Fruit fly (Drosophila melanogaster) whole organism, embryonic: ENCODE measurements around the gene MED14.

Source experiments
- B-H1 ChIP-seq: fragments of 200-800 bp; sonication (Bioruptor generic); IDR thresholded peaks from 3 replicates; pipeline ENCODE4 v1.3.6; 2022; ENCODE audit warnings: missing biosample characterization, missing genetic modification characterization
- CG10267 ChIP-seq: fragments of 200-800 bp; sonication (Bioruptor generic); optimal IDR thresholded peaks from 2 replicates; lab custom pipeline; 2018; ENCODE audit warnings: missing biosample characterization, mild to moderate bottlenecking, missing genetic modification characterization, moderate library complexity
- CG10431 ChIP-seq: fragments of 200-800 bp; sonication (Bioruptor generic); optimal IDR thresholded peaks from 3 replicates; lab custom pipeline; 2018; ENCODE audit warnings: missing biosample characterization, mild to moderate bottlenecking, missing genetic modification characterization
- CG10543 ChIP-seq: fragments of 200-800 bp; sonication (Bioruptor generic); optimal IDR thresholded peaks from 3 replicates; lab custom pipeline; 2017; ENCODE audit warnings: missing biosample characterization, mild to moderate bottlenecking, missing genetic modification characterization, moderate library complexity
- CG12236 ChIP-seq: fragments of 200-800 bp; sonication (Bioruptor generic); optimal IDR thresholded peaks from 2 replicates; lab custom pipeline; 2016; ENCODE audit warnings: missing biosample characterization, missing genetic modification characterization
- CG12769 ChIP-seq: fragments of 200-800 bp; sonication (Bioruptor generic); optimal IDR thresholded peaks from 2 replicates; lab custom pipeline; 2019; ENCODE audit warnings: missing biosample characterization, mild to moderate bottlenecking, missing genetic modification characterization, moderate library complexity
- CG15011 ChIP-seq: fragments of 200-800 bp; sonication (Bioruptor generic); optimal IDR thresholded peaks from 3 replicates; lab custom pipeline; 2018; ENCODE audit warnings: missing biosample characterization, mild to moderate bottlenecking, missing genetic modification characterization
- CG1647 ChIP-seq: fragments of 200-800 bp; sonication (Bioruptor generic); optimal IDR thresholded peaks from 3 replicates; lab custom pipeline; 2016; ENCODE audit warnings: missing biosample characterization, missing genetic modification characterization
- CG16813 ChIP-seq: fragments of 200-800 bp; sonication (Bioruptor generic); IDR thresholded peaks from 3 replicates; pipeline ENCODE4 v1.3.6; 2022; ENCODE audit warnings: missing biosample characterization, missing genetic modification characterization; ENCODE audit not compliant: partially characterized antibody
- CG16815 ChIP-seq: fragments of 200-800 bp; sonication (Bioruptor generic); optimal IDR thresholded peaks from 3 replicates; lab custom pipeline; 2017; ENCODE audit warnings: missing biosample characterization, mild to moderate bottlenecking, missing genetic modification characterization
- CG17359 ChIP-seq: fragments of 200-800 bp; sonication (Bioruptor generic); optimal IDR thresholded peaks from 3 replicates; lab custom pipeline; 2018; ENCODE audit warnings: missing biosample characterization, mild to moderate bottlenecking, missing genetic modification characterization, moderate library complexity
- CG18262 ChIP-seq: fragments of 200-800 bp; optimal IDR thresholded peaks from 3 replicates; lab custom pipeline; 2019; ENCODE audit warnings: missing biosample characterization, mild to moderate bottlenecking, missing genetic modification characterization, moderate library complexity
- CG30020 ChIP-seq: fragments of 200-800 bp; optimal IDR thresholded peaks from 2 replicates; lab custom pipeline; 2019; ENCODE audit warnings: missing biosample characterization, mild to moderate bottlenecking, missing genetic modification characterization, moderate library complexity
- CG3065 ChIP-seq: fragments of 200-800 bp; sonication (Bioruptor generic); optimal IDR thresholded peaks from 2 replicates; lab custom pipeline; 2016; ENCODE audit warnings: missing biosample characterization, missing genetic modification characterization
- CG33213 ChIP-seq: fragments of 200-800 bp; sonication (Bioruptor generic); optimal IDR thresholded peaks from 3 replicates; lab custom pipeline; 2016; ENCODE audit warnings: missing biosample characterization, missing genetic modification characterization
- CG7271 ChIP-seq: fragments of 200-800 bp; sonication (Bioruptor generic); optimal IDR thresholded peaks from 2 replicates; lab custom pipeline; 2018; ENCODE audit warnings: missing biosample characterization, mild to moderate bottlenecking, missing genetic modification characterization, moderate library complexity
- CG7928 ChIP-seq: fragments of 200-800 bp; sonication (Bioruptor generic); optimal IDR thresholded peaks from 2 replicates; lab custom pipeline; 2017; ENCODE audit warnings: missing biosample characterization, mild to moderate bottlenecking, missing genetic modification characterization
- CG7987 ChIP-seq: fragments of 200-800 bp; sonication (Bioruptor generic); optimal IDR thresholded peaks from 2 replicates; lab custom pipeline; 2018; ENCODE audit warnings: missing biosample characterization, mild to moderate bottlenecking, missing genetic modification characterization, moderate library complexity
- D ChIP-seq, 2 experiments: fragments of 200-800 bp in 1 of 2; fragments of >200 bp in 1 of 2; sonication (Bioruptor generic) in 1 of 2; optimal IDR thresholded peaks; 2 replicates in 1 of 2; 3 replicates in 1 of 2; lab custom pipeline; 2017; ENCODE audit warnings: mild to moderate bottlenecking in 1 of 2, missing biosample characterization in 1 of 2, missing genetic modification characterization in 1 of 2, missing genetic modification reagents in 1 of 2
- Dref ChIP-seq: fragments of 200-800 bp; sonication (Bioruptor generic); IDR thresholded peaks from 2 replicates; pipeline ENCODE4 v1.3.6; 2022; ENCODE audit warnings: missing biosample characterization, missing genetic modification characterization
- Drgx ChIP-seq: fragments of 200-800 bp; sonication (Bioruptor generic); IDR thresholded peaks from 2 replicates; pipeline ENCODE4 v1.3.6; 2022; ENCODE audit warnings: missing biosample characterization, missing genetic modification characterization
- E2f1 ChIP-seq: fragments of 200-800 bp; sonication (Bioruptor generic); IDR thresholded peaks from 2 replicates; pipeline ENCODE4 v1.3.6; 2022; ENCODE audit warnings: missing biosample characterization, missing genetic modification characterization
- Hand ChIP-seq: fragments of 200-800 bp; sonication (Bioruptor generic); optimal IDR thresholded peaks from 2 replicates; lab custom pipeline; 2017; ENCODE audit warnings: mild to moderate bottlenecking, missing biosample characterization, missing genetic modification reagents, missing genetic modification characterization
- Kr ChIP-seq: fragments of 200-800 bp; sonication (Bioruptor generic); optimal IDR thresholded peaks from 2 replicates; lab custom pipeline; 2017; ENCODE audit warnings: missing biosample characterization, mild to moderate bottlenecking, missing genetic modification characterization
- MESR4 ChIP-seq: fragments of 200-800 bp; sonication (Bioruptor generic); optimal IDR thresholded peaks from 2 replicates; lab custom pipeline; 2018; ENCODE audit warnings: missing biosample characterization, mild to moderate bottlenecking, missing genetic modification characterization, moderate library complexity
- Med ChIP-seq: fragments of 200-800 bp; sonication (Bioruptor generic); peaks from one replicate; lab custom pipeline; 2016; ENCODE audit warnings: missing biosample characterization, missing genetic modification characterization, mild to moderate bottlenecking, inconsistent platforms, moderate library complexity
- Mrtf ChIP-seq: fragments of 200-800 bp; sonication (Bioruptor generic); IDR thresholded peaks from 3 replicates; pipeline ENCODE4 v1.3.6; 2022; ENCODE audit warnings: missing biosample characterization, missing genetic modification characterization
- PHDP ChIP-seq: fragments of 200-800 bp; sonication (Bioruptor generic); optimal IDR thresholded peaks from 3 replicates; lab custom pipeline; 2018; ENCODE audit warnings: missing biosample characterization, mild to moderate bottlenecking, missing genetic modification characterization, moderate library complexity
- Ptx1 ChIP-seq: fragments of 200-800 bp; sonication (Bioruptor generic); IDR thresholded peaks from 2 replicates; pipeline ENCODE4 v1.3.6; 2022; ENCODE audit warnings: missing biosample characterization, missing genetic modification characterization
- Sox100B ChIP-seq: fragments of 200-800 bp; sonication (Bioruptor generic); optimal IDR thresholded peaks from 3 replicates; lab custom pipeline; 2018; ENCODE audit warnings: missing biosample characterization, mild to moderate bottlenecking, missing genetic modification characterization
- ci ChIP-seq: fragments of 200-800 bp; sonication (Bioruptor generic); IDR thresholded peaks from 3 replicates; pipeline ENCODE4 v1.3.6; 2022; ENCODE audit warnings: missing biosample characterization, missing genetic modification characterization
- disco-r ChIP-seq: fragments of 200-800 bp; sonication (Bioruptor generic); optimal IDR thresholded peaks from 2 replicates; lab custom pipeline; 2016; ENCODE audit warnings: missing biosample characterization, missing genetic modification characterization
- h ChIP-seq: fragments of >200 bp; optimal IDR thresholded peaks from 2 replicates; lab custom pipeline; 2017
- ken ChIP-seq: fragments of 200-800 bp; sonication (Bioruptor generic); IDR thresholded peaks from 3 replicates; pipeline ENCODE4 v1.3.6; 2022; ENCODE audit warnings: missing biosample characterization, missing genetic modification characterization
- odd ChIP-seq: fragments of 200-800 bp; sonication (Bioruptor generic); optimal IDR thresholded peaks from 2 replicates; lab custom pipeline; 2017; ENCODE audit warnings: missing biosample characterization, mild to moderate bottlenecking, missing genetic modification characterization
- ranshi ChIP-seq: fragments of 200-800 bp; sonication (Bioruptor generic); IDR thresholded peaks from 2 replicates; pipeline ENCODE4 v1.3.6; 2022; ENCODE audit warnings: missing biosample characterization, missing genetic modification characterization
- rib ChIP-seq: fragments of 200-800 bp; sonication (Bioruptor generic); IDR thresholded peaks from 2 replicates; pipeline ENCODE4 v1.3.6; 2022; ENCODE audit warnings: missing biosample characterization, missing genetic modification characterization
- sd ChIP-seq: fragments of 200-800 bp; sonication (Bioruptor generic); optimal IDR thresholded peaks from 3 replicates; lab custom pipeline; 2018; ENCODE audit warnings: missing biosample characterization, mild to moderate bottlenecking, missing genetic modification characterization, moderate library complexity
- sim ChIP-seq: fragments of 200-800 bp; sonication (Bioruptor generic); IDR thresholded peaks from 2 replicates; pipeline ENCODE4 v1.3.6; 2022; ENCODE audit warnings: missing biosample characterization, missing genetic modification characterization
- sisA ChIP-seq: fragments of 200-800 bp; sonication (Bioruptor generic); IDR thresholded peaks from 2 replicates; pipeline ENCODE4 v1.3.6; 2022; ENCODE audit warnings: missing biosample characterization, missing genetic modification characterization
- stc ChIP-seq: fragments of 200-800 bp; sonication (Bioruptor generic); IDR thresholded peaks from 2 replicates; pipeline ENCODE4 v1.3.6; 2022; ENCODE audit warnings: missing biosample characterization, missing genetic modification characterization
- trh ChIP-seq: fragments of 200-800 bp; sonication (Bioruptor generic); optimal IDR thresholded peaks from 2 replicates; lab custom pipeline; 2016; ENCODE audit warnings: missing biosample characterization, missing genetic modification characterization
- vvl ChIP-seq: fragments of 200-800 bp; sonication (Bioruptor generic); IDR thresholded peaks from 2 replicates; pipeline ENCODE4 v1.3.6; 2022; ENCODE audit warnings: missing biosample characterization, missing genetic modification characterization
- wek ChIP-seq: fragments of 200-800 bp; sonication (Bioruptor generic); optimal IDR thresholded peaks from 3 replicates; lab custom pipeline; 2018; ENCODE audit warnings: missing biosample characterization, mild to moderate bottlenecking, missing genetic modification characterization, moderate library complexity
- zfh2 ChIP-seq: fragments of 200-800 bp; sonication (Bioruptor generic); optimal IDR thresholded peaks from 2 replicates; lab custom pipeline; 2016; ENCODE audit warnings: missing biosample characterization, missing genetic modification characterization

Gene MED14

DNA sequence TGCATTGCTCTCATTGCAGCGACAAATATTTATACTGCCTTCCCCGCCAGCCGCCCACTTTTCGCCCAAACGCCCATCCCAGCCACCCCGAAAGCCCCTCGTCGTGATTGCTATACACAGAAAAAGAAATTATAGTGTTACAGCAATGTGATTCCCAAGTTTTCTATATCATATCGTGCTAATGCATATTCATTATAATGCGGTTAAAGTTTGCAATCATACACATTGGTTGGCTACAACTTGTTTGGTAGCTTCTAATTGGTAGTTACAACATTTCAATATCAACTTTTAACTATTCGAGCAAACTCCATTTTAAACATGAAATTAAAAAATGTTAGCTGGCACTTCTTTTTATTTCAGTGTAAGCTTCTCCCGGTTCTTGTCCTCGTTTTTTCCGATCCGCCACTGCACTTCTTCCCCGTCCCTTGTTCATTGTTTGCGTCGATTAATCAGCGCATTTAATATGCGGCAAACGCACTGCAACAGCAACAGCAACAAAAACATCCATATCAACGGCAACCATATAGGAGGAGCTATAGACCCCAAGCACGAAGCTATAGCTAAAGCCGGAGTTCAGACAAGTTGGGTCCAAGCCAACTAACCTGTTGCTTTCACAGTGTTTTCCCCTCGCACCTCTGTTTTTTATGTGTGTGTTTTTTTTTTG, 26.9 kb upstream of the MED14 start (continued):
- no peak for TF ChIP-seq CG33213 (GFP tag; lab: Kevin White, UChicago)
- no peak for TF ChIP-seq sim (GFP tag; lab: Robert Waterston, UW)
- TF ChIP-seq Sox100B (GFP tag; lab: Kevin White, UChicago) = no peak
- peak; percentile 75 for TF ChIP-seq Drgx
- TF ChIP-seq CG7271 (tag; lab: Kevin White, UChicago) = no peak
- no peak for TF ChIP-seq D (optimal IDR thresholded peaks at IDR 0.05; lab: Kevin White, UChicago)
- peak; percentile 15 for TF ChIP-seq D (GFP tag; optimal IDR thresholded peaks at IDR 0.05; lab: Kevin White, UChicago)
- TF ChIP-seq sisA (GFP tag; lab: Robert Waterston, UW) = peak; percentile 30; the same call in 1 of the 2 replicates
- TF ChIP-seq CG18262 = peak; percentile 41
- TF ChIP-seq trh = no peak
- TF ChIP-seq, all 482 proteins: peak for 45

- TF ChIP-seq CG10267 (no peak), h (lab: Kevin White, UChicago) (peak; percentile 8), Kr (no peak), Med (peak; percentile 54), CG16813 (GFP tag; lab: Robert Waterston, UW) (no peak)
These were observed 20.1 kb upstream of the MED14 start for dm6 chr3L:572940-573339.

dm6 chr3L:581037-581436, 12.0 kb upstream of the MED14 start, which contains the start of gene Ppm1:
Ppm1 (plus strand) TSS chr3L:581337.
- TF ChIP-seq ken (GFP tag; lab: Robert Waterston, UW) = no peak

- TF ChIP-seq stc (GFP tag; lab: Robert Waterston, UW) (no peak), B-H1 (no peak), Ptx1 (GFP tag; lab: Robert Waterston, UW) (no peak), CG10543 (GFP tag; lab: Kevin White, UChicago) (peak; percentile 44), ci (0 out of 3 replicates have a peak, but pooled peaks have one; percentile 18), CG16815 (GFP tag; lab: Kevin White, UChicago) (no peak), CG10431 (no peak), ranshi (no peak), rib (GFP tag; lab: Robert Waterston, UW) (peak; percentile 11; the same call in 1 of the 2 replicates), Med (peak; percentile 55), disco-r (no peak), CG3065 (GFP tag; lab: Kevin White, UChicago) (no peak), Hand (GFP tag; lab: Kevin White, UChicago) (peak; percentile 0), CG1647 (no peak), E2f1 (no peak), CG17359 (tag; lab: Kevin White, UChicago) (no peak), CG30020 (tag; lab: Kevin White, UChicago) (no peak), CG15011 (no peak), wek (GFP tag; lab: Kevin White, UChicago) (no peak), odd (no peak), zfh2 (GFP tag; lab: Kevin White, UChicago) (no peak), CG7928 (GFP tag; lab: Kevin White, UChicago) (no peak), PHDP (tag; lab: Kevin White, UChicago) (no peak), CG7987 (GFP tag; lab: Kevin White, UChicago) (no peak), MESR4 (GFP tag; lab: Kevin White, UChicago) (no peak), Mrtf (GFP tag; lab: Robert Waterston, UW) (no peak), sd (peak; percentile 54), Dref (GFP tag; lab: Robert Waterston, UW) (0 out of 2 replicates have a peak, but pooled peaks have one; percentile 7), CG12236 (no peak), vvl (GFP tag; lab: Robert Waterston, UW) (no peak), CG12769 (tag; lab: Kevin White, UChicago) (peak; percentile 94)
These were observed 6.3 kb upstream of the MED14 start for dm6 chr3L:586582-587213.
